Fruit fly (Drosophila melanogaster) S2 (cell line): ENCODE results near the gene grp.

ENCODE experiments used
- CG8478 ChIP-seq: fragments of >200 bp; optimal IDR thresholded peaks from 2 replicates; lab custom pipeline; 2018
- CTCF ChIP-seq, 2 experiments: fragments of >200 bp; optimal IDR thresholded peaks; 2 replicates each; lab custom pipeline; 2018

- no peak for TF ChIP-seq CG8478 (lab: Kevin White, UChicago)
- TF ChIP-seq CTCF (optimal IDR thresholded peaks at IDR 0.05; lab: Kevin White, UChicago), result no peak
Measured at dm6 chr2L:16709693-16710092, 29.8 kb downstream of the grp start.
